Fruit fly (Drosophila melanogaster): Measurements from ENCODE around the gene CG12541.

Gene CG12541

dm6 chrX:7007693-7008092 is 58.2 kb downstream of the CG12541 start (continued):
- TF ChIP-seq CG1621 (tag; optimal IDR thresholded peaks at IDR 0.05) = no peak
- TF ChIP-seq svp (GFP tag) = peak; percentile 26
- TF ChIP-seq CG6808 (GFP tag; optimal IDR thresholded peaks at IDR 0.05) = no peak
- TF ChIP-seq Sox102F (GFP tag; optimal IDR thresholded peaks at IDR 0.05) = peak; percentile 30

- TF ChIP-seq achi (GFP tag; optimal IDR thresholded peaks at IDR 0.05) (no peak), Lpt (GFP tag; optimal IDR thresholded peaks at IDR 0.05) (no peak), Sox15 (GFP tag; optimal IDR thresholded peaks at IDR 0.05) (no peak), fd85E (GFP tag; optimal IDR thresholded peaks at IDR 0.05) (no peak), fkh (GFP tag; optimal IDR thresholded peaks at IDR 0.05) (no peak), CG9139 (GFP tag; optimal IDR thresholded peaks at IDR 0.05) (no peak), Blimp-1 (GFP tag; optimal IDR thresholded peaks at IDR 0.05) (no peak), CG6854 (GFP tag; optimal IDR thresholded peaks at IDR 0.05) (no peak), lz (GFP tag; optimal IDR thresholded peaks at IDR 0.05) (no peak), CG3032 (tag; optimal IDR thresholded peaks at IDR 0.05) (no peak), pdm3 (GFP tag; optimal IDR thresholded peaks at IDR 0.05) (no peak), net (GFP tag; optimal IDR thresholded peaks at IDR 0.05) (no peak), Sox102F (GFP tag; optimal IDR thresholded peaks at IDR 0.05) (no peak), CG32006 (GFP tag; optimal IDR thresholded peaks at IDR 0.05) (no peak), CG3919 (GFP tag; optimal IDR thresholded peaks at IDR 0.05) (no peak), CG8319 (GFP tag; optimal IDR thresholded peaks at IDR 0.05) (no peak), Gug (GFP tag; IDR thresholded peaks at IDR 0.05) (no peak), CG15336 (GFP tag; IDR thresholded peaks at IDR 0.05) (no peak)
Measured at dm6 chrX:7005444-7005843, 60.4 kb downstream of the CG12541 start.

dm6 chrX:7004101-7004700 is 61.7 kb downstream of the CG12541 start:
- TF ChIP-seq Met (GFP tag; optimal IDR thresholded peaks at IDR 0.05) (peak; percentile 3), fkh (GFP tag; optimal IDR thresholded peaks at IDR 0.05) (peak; percentile 98), Hr4 (GFP tag; optimal IDR thresholded peaks at IDR 0.05) (no peak), CG10631 (GFP tag; optimal IDR thresholded peaks at IDR 0.05) (no peak), Eip78C (GFP tag) (peak; percentile 31), svp (GFP tag) (peak; percentile 30), CG1621 (tag; optimal IDR thresholded peaks at IDR 0.05) (no peak)

dm6 chrX:7001135-7001769 is 64.6 kb downstream of the CG12541 start:
- TF ChIP-seq CG31627 (GFP tag; optimal IDR thresholded peaks at IDR 0.05) (no peak), Smox (GFP tag; optimal IDR thresholded peaks at IDR 0.05) (peak; percentile 20), Sox102F (GFP tag; optimal IDR thresholded peaks at IDR 0.05) (peak; percentile 37), Blimp-1 (GFP tag; optimal IDR thresholded peaks at IDR 0.05) (no peak), spab (GFP tag; optimal IDR thresholded peaks at IDR 0.05) (peak; percentile 2), CG3919 (GFP tag; optimal IDR thresholded peaks at IDR 0.05) (peak; percentile 11), dsx (GFP tag; optimal IDR thresholded peaks at IDR 0.05; ENCODE audit: poor library complexity, severe bottlenecking) (peak; percentile 21), CG32006 (GFP tag; optimal IDR thresholded peaks at IDR 0.05) (peak; percentile 61), svp (GFP tag) (peak; percentile 81), CG9139 (GFP tag; optimal IDR thresholded peaks at IDR 0.05) (no peak), Hr4 (GFP tag; optimal IDR thresholded peaks at IDR 0.05) (no peak), fkh (GFP tag; optimal IDR thresholded peaks at IDR 0.05) (no peak), esn (GFP tag; optimal IDR thresholded peaks at IDR 0.05) (peak; percentile 68), cyc (GFP tag; optimal IDR thresholded peaks at IDR 0.05) (peak; percentile 24), Hr39 (GFP tag; optimal IDR thresholded peaks at IDR 0.05) (peak; percentile 36), Ets21C (GFP tag; optimal IDR thresholded peaks at IDR 0.05) (peak; percentile 7), topi (GFP tag; optimal IDR thresholded peaks at IDR 0.05) (peak; percentile 62), CG15336 (GFP tag; IDR thresholded peaks at IDR 0.05) (peak; percentile 41; the same call in 1 of the 2 replicates), Gug (GFP tag; IDR thresholded peaks at IDR 0.05) (0 out of 2 replicates have a peak, but pooled peaks have one; percentile 15), pdm3 (GFP tag; optimal IDR thresholded peaks at IDR 0.05) (peak; percentile 42), acj6 (GFP tag; optimal IDR thresholded peaks at IDR 0.05) (peak; percentile 17), net (GFP tag; optimal IDR thresholded peaks at IDR 0.05) (peak; percentile 18), vri (GFP tag; optimal IDR thresholded peaks at IDR 0.05) (peak; percentile 56), Eip78C (GFP tag) (peak; percentile 74), CG6276 (GFP tag; optimal IDR thresholded peaks at IDR 0.05) (peak; percentile 33), achi (GFP tag; optimal IDR thresholded peaks at IDR 0.05) (peak; percentile 40), Eip93F (GFP tag; optimal IDR thresholded peaks at IDR 0.05) (no peak), CG34406 (GFP tag; optimal IDR thresholded peaks at IDR 0.05) (peak; percentile 32), CG6792 (GFP tag; optimal IDR thresholded peaks at IDR 0.05) (peak; percentile 17), salr (GFP tag; optimal IDR thresholded peaks at IDR 0.05) (peak in 1 of 2 experiments; percentile 33), Met (GFP tag; optimal IDR thresholded peaks at IDR 0.05) (peak; percentile 64), eg (GFP tag; IDR thresholded peaks at IDR 0.05) (peak; percentile 68)
